Worm (Caenorhabditis elegans): ENCODE data around the gene T13A10.1.

Gene T13A10.1

ce11 chrIV:6321667-6322066, 45.8 kb downstream of the T13A10.1 start, which contains the start of gene Y73B6BL.29 (continued):
- TF ChIP-seq egl-27 (tag; optimal IDR thresholded peaks at IDR 0.05), result peak; percentile 84
- TF ChIP-seq crh-2 (tag; optimal IDR thresholded peaks at IDR 0.05), result peak; percentile 95
- TF ChIP-seq lin-39 (tag; optimal IDR thresholded peaks at IDR 0.05), result no peak
- TF ChIP-seq lin-13 (GFP tag; optimal IDR thresholded peaks at IDR 0.05), result peak; percentile 90
- peak; percentile 94 for TF ChIP-seq nhr-6 (tag; optimal IDR thresholded peaks at IDR 0.05)
- TF ChIP-seq unc-39 (tag; optimal IDR thresholded peaks at IDR 0.05), result no peak
- no peak for TF ChIP-seq nhr-10 (tag; optimal IDR thresholded peaks at IDR 0.05)
- TF ChIP-seq C34F6.9 (tag; optimal IDR thresholded peaks at IDR 0.05), result peak; percentile 93
- TF ChIP-seq mdl-1 (tag; optimal IDR thresholded peaks at IDR 0.05), result peak in 1 of 2 experiments; percentile 25
- TF ChIP-seq nhr-129 (tag; optimal IDR thresholded peaks at IDR 0.05), result no peak
- TF ChIP-seq elt-3 (tag; optimal IDR thresholded peaks at IDR 0.05), result no peak
- TF ChIP-seq zag-1 (tag; optimal IDR thresholded peaks at IDR 0.05), result peak; percentile 34
- no peak for TF ChIP-seq elt-1 (tag; optimal IDR thresholded peaks at IDR 0.05)
- peak; percentile 38 for TF ChIP-seq ama-1 (optimal IDR thresholded peaks at IDR 0.05)
- peak; percentile 94 for TF ChIP-seq sma-3 (GFP tag; optimal IDR thresholded peaks at IDR 0.05)

- TF ChIP-seq Y55F3AM.14 (GFP tag; optimal IDR thresholded peaks at IDR 0.05), result peak; percentile 84
- no peak for TF ChIP-seq nhr-11 (tag; optimal IDR thresholded peaks at IDR 0.05)
- peak; percentile 89 for TF ChIP-seq nhr-129 (tag; optimal IDR thresholded peaks at IDR 0.05)
- TF ChIP-seq gmeb-1 (tag; optimal IDR thresholded peaks at IDR 0.05), result peak; percentile 95
- TF ChIP-seq skn-1 (tag; optimal IDR thresholded peaks at IDR 0.05), result peak; percentile 68
- TF ChIP-seq lin-13 (GFP tag; optimal IDR thresholded peaks at IDR 0.05), result peak; percentile 96
- peak; percentile 97 for TF ChIP-seq nhr-21 (tag; optimal IDR thresholded peaks at IDR 0.05)
- peak; percentile 56 for TF ChIP-seq nhr-77 (tag; optimal IDR thresholded peaks at IDR 0.05)
- TF ChIP-seq F13H6.1 (tag; optimal IDR thresholded peaks at IDR 0.05), result peak; percentile 95
- peak; percentile 88 for TF ChIP-seq nhr-10 (tag; optimal IDR thresholded peaks at IDR 0.05)
- peak; percentile 91 for TF ChIP-seq nhr-6 (tag; optimal IDR thresholded peaks at IDR 0.05)
- TF ChIP-seq ama-1 (optimal IDR thresholded peaks at IDR 0.05), result peak; percentile 60
- TF ChIP-seq sma-9 (GFP tag; optimal IDR thresholded peaks at IDR 0.05), result peak; percentile 98
- TF ChIP-seq sma-9 (tag; optimal IDR thresholded peaks at IDR 0.05), result no peak
- TF ChIP-seq nhr-23 (tag; optimal IDR thresholded peaks at IDR 0.05), result no peak
- TF ChIP-seq lin-11 (tag; optimal IDR thresholded peaks at IDR 0.05), result peak; percentile 99
- no peak for TF ChIP-seq dmd-4 (tag; optimal IDR thresholded peaks at IDR 0.05)
- TF ChIP-seq unc-55 (GFP tag; optimal IDR thresholded peaks at IDR 0.05), result peak; percentile 98
- peak; percentile 94 for TF ChIP-seq ceh-16 (tag; optimal IDR thresholded peaks at IDR 0.05)
- no peak for TF ChIP-seq elt-3 (tag; optimal IDR thresholded peaks at IDR 0.05)
- TF ChIP-seq peb-1 (tag; optimal IDR thresholded peaks at IDR 0.05), result no peak
- TF ChIP-seq nhr-12 (tag; optimal IDR thresholded peaks at IDR 0.05), result no peak
- TF ChIP-seq blmp-1 (tag; optimal IDR thresholded peaks at IDR 0.05; ENCODE audit: insufficient read depth), result peak; percentile 67
- peak; percentile 88 for TF ChIP-seq mab-5 (tag; optimal IDR thresholded peaks at IDR 0.05)
- peak; percentile 86 for TF ChIP-seq sem-4 (tag; optimal IDR thresholded peaks at IDR 0.05)
- TF ChIP-seq C34F6.9 (tag; optimal IDR thresholded peaks at IDR 0.05), result peak; percentile 95
- TF ChIP-seq aly-2 (tag; optimal IDR thresholded peaks at IDR 0.05), result no peak
- no peak for TF ChIP-seq lin-39 (tag; optimal IDR thresholded peaks at IDR 0.05)
- TF ChIP-seq ztf-1 (GFP tag; conservative IDR thresholded peaks at IDR 0.05), result no peak
- peak; percentile 100 for TF ChIP-seq ZK546.5 (tag; optimal IDR thresholded peaks at IDR 0.05)
- TF ChIP-seq fos-1 (tag; optimal IDR thresholded peaks at IDR 0.05), result peak; percentile 85
- TF ChIP-seq elt-1 (tag; optimal IDR thresholded peaks at IDR 0.05), result no peak
- peak; percentile 91 for TF ChIP-seq egl-27 (tag; optimal IDR thresholded peaks at IDR 0.05)
- TF ChIP-seq R02D3.7 (tag; optimal IDR thresholded peaks at IDR 0.05), result peak; percentile 87
- peak; percentile 35 for TF ChIP-seq nhr-237 (tag; optimal IDR thresholded peaks at IDR 0.05)
- peak; percentile 91 for TF ChIP-seq ceh-82 (tag; optimal IDR thresholded peaks at IDR 0.05)
- TF ChIP-seq alr-1 (tag; optimal IDR thresholded peaks at IDR 0.05), result no peak
- TF ChIP-seq ztf-4 (tag; optimal IDR thresholded peaks at IDR 0.05), result peak; percentile 84
- TF ChIP-seq crh-2 (tag; optimal IDR thresholded peaks at IDR 0.05), result peak; percentile 96
- TF ChIP-seq sma-3 (GFP tag; optimal IDR thresholded peaks at IDR 0.05), result peak; percentile 97
- peak; percentile 78 for TF ChIP-seq zag-1 (tag; optimal IDR thresholded peaks at IDR 0.05)
- TF ChIP-seq mbf-1 (tag; optimal IDR thresholded peaks at IDR 0.05), result no peak
- peak; percentile 84 for TF ChIP-seq snpc-4 (tag; optimal IDR thresholded peaks at IDR 0.05)
- peak; percentile 97 for TF ChIP-seq nhr-25 (tag; optimal IDR thresholded peaks at IDR 0.05)
- no peak for TF ChIP-seq unc-39 (tag; optimal IDR thresholded peaks at IDR 0.05)
- TF ChIP-seq mdl-1 (tag; optimal IDR thresholded peaks at IDR 0.05), result peak; percentile 27 to 69
- peak; percentile 98 to 99 for TF ChIP-seq lsy-2 (tag; optimal IDR thresholded peaks at IDR 0.05)
- no peak for TF ChIP-seq ztf-11 (tag; optimal IDR thresholded peaks at IDR 0.05)
- peak; percentile 39 for TF ChIP-seq unc-62 (GFP tag; optimal IDR thresholded peaks at IDR 0.05)
Measured at ce11 chrIV:6323654-6324224, 47.9 kb downstream of the T13A10.1 start, which contains the start of gene sqd-1. Gene sqd-1, plus strand, starts transcription at chrIV:6324174.

Measured in whole organism, L2 larva.